Fruit fly (Drosophila melanogaster) ovary, adult (tissue): ENCODE results near the gene CG13288.

ENCODE experiments used
- CG17801 ChIP-seq: fragments of 200-800 bp; optimal IDR thresholded peaks from 2 replicates; lab custom pipeline; 2019; ENCODE audit warnings: missing biosample characterization, mild to moderate bottlenecking, missing genetic modification characterization, moderate library complexity; ENCODE audit not compliant: partially characterized antibody

CG13288 gene

dm6 chr3L:5907077-5907476 lies at the start of gene CG13288:
CG13288 (plus strand) TSS chr3L:5907381.
- TF ChIP-seq CG17801 (GFP tag; lab: Kevin White, UChicago), result no peak

- TF ChIP-seq CG17801 (GFP tag; lab: Kevin White, UChicago), result no peak
Measured at dm6 chr3L:5859029-5859428, 48.2 kb upstream of the CG13288 start.

- no peak for TF ChIP-seq CG17801 (GFP tag; lab: Kevin White, UChicago)
Measured at dm6 chr3L:5862994-5863393, 44.2 kb upstream of the CG13288 start.

dm6 chr3L:5863868-5864413 lies 43.2 kb upstream of the CG13288 start:
- no peak for TF ChIP-seq CG17801 (GFP tag; lab: Kevin White, UChicago)

dm6 chr3L:5866924-5867323 lies 40.3 kb upstream of the CG13288 start:
- no peak for TF ChIP-seq CG17801 (GFP tag; lab: Kevin White, UChicago)

dm6 chr3L:5869614-5870204 lies 37.5 kb upstream of the CG13288 start:
- peak; percentile 69 for TF ChIP-seq CG17801 (GFP tag; lab: Kevin White, UChicago)

dm6 chr3L:5871201-5871600 lies 36.0 kb upstream of the CG13288 start, which contains the start of gene CG5568:
CG5568 (plus strand) TSS chr3L:5871501.
- no peak for TF ChIP-seq CG17801 (GFP tag; lab: Kevin White, UChicago)

- no peak for TF ChIP-seq CG17801 (GFP tag; lab: Kevin White, UChicago)
Measured at dm6 chr3L:5873011-5873410, 34.2 kb upstream of the CG13288 start, which contains the start of gene CG18586. CG18586 (plus strand) TSS chr3L:5873311.

dm6 chr3L:5878734-5879291 lies 28.4 kb upstream of the CG13288 start:
- no peak for TF ChIP-seq CG17801 (GFP tag; lab: Kevin White, UChicago)

dm6 chr3L:5881310-5882208 lies 25.6 kb upstream of the CG13288 start:
- TF ChIP-seq CG17801 (GFP tag; lab: Kevin White, UChicago), result no peak

dm6 chr3L:5882209-5882403 lies 25.1 kb upstream of the CG13288 start, which contains the start of gene CG13287:
CG13287 (plus strand) TSS chr3L:5882304.
- TF ChIP-seq CG17801 (GFP tag; lab: Kevin White, UChicago), result no peak

dm6 chr3L:5884735-5885134 lies 22.4 kb upstream of the CG13288 start:
- TF ChIP-seq CG17801 (GFP tag; lab: Kevin White, UChicago), result no peak

dm6 chr3L:5891114-5891513 lies 16.1 kb upstream of the CG13288 start:
- TF ChIP-seq CG17801 (GFP tag; lab: Kevin White, UChicago), result no peak

- no peak for TF ChIP-seq CG17801 (GFP tag; lab: Kevin White, UChicago)
Measured at dm6 chr3L:5891812-5892211, 15.4 kb upstream of the CG13288 start.

- no peak for TF ChIP-seq CG17801 (GFP tag; lab: Kevin White, UChicago)
Measured at dm6 chr3L:5893063-5893462, 14.1 kb upstream of the CG13288 start.
